Worm (Caenorhabditis elegans): ENCODE results near the gene K10D6.4.

K10D6.4 gene

ce11 chrV:11172667-11173066 lies 29.1 kb upstream of the K10D6.4 start:
- TF ChIP-seq ceh-83 (GFP tag; optimal IDR thresholded peaks at IDR 0.05), result no peak
- no peak for TF ChIP-seq ceh-39 (tag; optimal IDR thresholded peaks at IDR 0.05)
- TF ChIP-seq nhr-76 (tag; optimal IDR thresholded peaks at IDR 0.05), result no peak
- no peak for TF ChIP-seq tbx-8 (GFP tag; optimal IDR thresholded peaks at IDR 0.05)
- TF ChIP-seq snpc-4 (tag; optimal IDR thresholded peaks at IDR 0.05), result no peak
- no peak for TF ChIP-seq ceh-43 (GFP tag; optimal IDR thresholded peaks at IDR 0.05)
- no peak for TF ChIP-seq drap-1 (GFP tag; optimal IDR thresholded peaks at IDR 0.05)
- TF ChIP-seq mep-1 (tag; optimal IDR thresholded peaks at IDR 0.05), result no peak

ce11 chrV:11174663-11175062 lies 27.1 kb upstream of the K10D6.4 start:
- TF ChIP-seq nhr-237 (tag; optimal IDR thresholded peaks at IDR 0.05) (no peak), ceh-83 (GFP tag; optimal IDR thresholded peaks at IDR 0.05) (peak; percentile 55)

- peak; percentile 2 for TF ChIP-seq sem-2 (GFP tag; optimal IDR thresholded peaks at IDR 0.05)
Observed at ce11 chrV:11176693-11177304, 24.9 kb upstream of the K10D6.4 start.

- no peak for TF ChIP-seq sem-2 (GFP tag; optimal IDR thresholded peaks at IDR 0.05)
- TF ChIP-seq nhr-2 (tag; optimal IDR thresholded peaks at IDR 0.05), result no peak
- no peak for TF ChIP-seq tbx-8 (GFP tag; optimal IDR thresholded peaks at IDR 0.05)
- TF ChIP-seq nhr-76 (tag; optimal IDR thresholded peaks at IDR 0.05), result no peak
Observed at ce11 chrV:11177577-11177976, 24.1 kb upstream of the K10D6.4 start, which contains the start of gene gpa-1. gpa-1 (minus strand) TSS chrV:11177677.

ce11 chrV:11180951-11181350 lies 20.8 kb upstream of the K10D6.4 start:
- TF ChIP-seq ces-1 (GFP tag; optimal IDR thresholded peaks at IDR 0.05) (no peak), blmp-1 (tag; optimal IDR thresholded peaks at IDR 0.05) (no peak), elt-1 (tag; optimal IDR thresholded peaks at IDR 0.05; ENCODE audit: borderline replicate concordance, insufficient read depth) (no peak), lsy-2 (tag; optimal IDR thresholded peaks at IDR 0.05) (no peak), elt-3 (tag; optimal IDR thresholded peaks at IDR 0.05) (no peak), unc-62 (GFP tag; optimal IDR thresholded peaks at IDR 0.05) (no peak), nhr-2 (tag; optimal IDR thresholded peaks at IDR 0.05) (no peak), mls-2 (tag; optimal IDR thresholded peaks at IDR 0.05) (no peak), M03D4.4 (tag; optimal IDR thresholded peaks at IDR 0.05) (no peak), ceh-83 (GFP tag; optimal IDR thresholded peaks at IDR 0.05) (no peak), nhr-76 (tag; optimal IDR thresholded peaks at IDR 0.05) (no peak), mep-1 (tag; optimal IDR thresholded peaks at IDR 0.05) (no peak)

ce11 chrV:11182925-11183324 lies 18.8 kb upstream of the K10D6.4 start, which contains the start of gene cnc-10:
cnc-10 (plus strand) TSS chrV:11183225.
- no peak for TF ChIP-seq drap-1 (GFP tag; optimal IDR thresholded peaks at IDR 0.05)
- no peak for TF ChIP-seq unc-120 (tag; optimal IDR thresholded peaks at IDR 0.05; ENCODE audit: poor library complexity, severe bottlenecking)
- no peak for TF ChIP-seq elt-1 (tag; optimal IDR thresholded peaks at IDR 0.05; ENCODE audit: borderline replicate concordance, insufficient read depth)
- no peak for TF ChIP-seq elt-3 (tag; optimal IDR thresholded peaks at IDR 0.05)
- no peak for TF ChIP-seq ces-1 (GFP tag; optimal IDR thresholded peaks at IDR 0.05)
- no peak for TF ChIP-seq ceh-39 (tag; optimal IDR thresholded peaks at IDR 0.05)
- TF ChIP-seq ceh-43 (GFP tag; optimal IDR thresholded peaks at IDR 0.05), result no peak
- TF ChIP-seq unc-39 (tag; optimal IDR thresholded peaks at IDR 0.05), result no peak
- TF ChIP-seq hlh-1 (tag; optimal IDR thresholded peaks at IDR 0.05), result no peak

ce11 chrV:11190983-11191382 lies 10.7 kb upstream of the K10D6.4 start, which contains the start of gene lgc-49:
lgc-49 (plus strand) TSS chrV:11191283.
- TF ChIP-seq nhr-76 (tag; optimal IDR thresholded peaks at IDR 0.05) (no peak), drap-1 (GFP tag; optimal IDR thresholded peaks at IDR 0.05) (no peak), lin-13 (tag; optimal IDR thresholded peaks at IDR 0.05) (no peak), lin-32 (GFP tag; optimal IDR thresholded peaks at IDR 0.05) (no peak), nhr-2 (tag; optimal IDR thresholded peaks at IDR 0.05) (no peak), ham-2 (GFP tag; optimal IDR thresholded peaks at IDR 0.05) (no peak)

- TF ChIP-seq bed-3 (GFP tag; optimal IDR thresholded peaks at IDR 0.05) (no peak), lin-13 (tag; optimal IDR thresholded peaks at IDR 0.05) (no peak), unc-39 (tag; optimal IDR thresholded peaks at IDR 0.05) (no peak), blmp-1 (tag; optimal IDR thresholded peaks at IDR 0.05) (no peak), sptf-1 (tag; optimal IDR thresholded peaks at IDR 0.05) (no peak), lin-32 (GFP tag; optimal IDR thresholded peaks at IDR 0.05) (no peak), ham-2 (GFP tag; optimal IDR thresholded peaks at IDR 0.05) (no peak)
Observed at ce11 chrV:11196109-11196508, 5.6 kb upstream of the K10D6.4 start, which contains the start of gene clc-6. clc-6 (minus strand) TSS chrV:11196209.

Measured in whole organism, mixed stage, embryonic.